Worm (Caenorhabditis elegans) whole organism, L3 larva: ENCODE data around the gene R31.2.

Source experiments
- elt-2 ChIP-seq: sonication (generic microtip); optimal IDR thresholded peaks from 2 replicates; lab custom pipeline; 2016; ENCODE audit warnings: missing genetic modification reagents, mild to moderate bottlenecking, missing genetic modification characterization, missing compliant biosample characterization
- fkh-10 ChIP-seq: sonication (generic microtip); optimal IDR thresholded peaks from 2 replicates; lab custom pipeline; 2017; ENCODE audit warnings: missing biosample characterization, missing genetic modification reagents, missing genetic modification characterization

DNA sequence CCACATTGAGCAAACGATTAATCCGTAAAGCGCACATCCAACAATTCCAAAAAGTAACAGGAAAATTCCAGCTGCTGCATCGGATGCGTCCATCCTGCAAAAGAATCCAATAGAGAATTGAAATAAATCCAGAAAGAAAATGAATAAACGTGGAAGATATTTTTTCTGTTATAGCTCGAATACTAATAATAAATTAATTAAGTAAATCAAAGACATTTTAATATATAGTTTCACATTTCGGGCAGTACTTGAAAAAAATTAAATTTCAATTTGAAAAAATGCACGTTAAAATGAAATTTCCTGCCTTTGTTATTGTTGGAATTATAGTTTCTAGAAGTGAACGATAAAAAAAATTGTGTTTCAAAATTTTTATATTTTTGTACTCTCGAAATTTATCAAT lies 49.2 kb upstream of the R31.2 start, which contains the start of gene R13H4.7:
- TF ChIP-seq fkh-10 (GFP tag; lab: Kevin White, UChicago) (no peak), elt-2 (tag; lab: Kevin White, UChicago) (no peak)
